Fruit fly (Drosophila melanogaster) whole organism, adult: ENCODE measurements around the gene CG33203.
A peak's percentile ranks its signal among the peaks of the same experiment; 100 is the strongest.

ENCODE experiments used
- CG11617 ChIP-seq: fragments of 200-800 bp; sonication (Bioruptor generic); optimal IDR thresholded peaks from 2 replicates; lab custom pipeline; 2017; ENCODE audit warnings: mild to moderate bottlenecking, missing biosample characterization, missing genetic modification reagents, missing genetic modification characterization
- CG12768 ChIP-seq: fragments of 200-800 bp; sonication (Bioruptor generic); optimal IDR thresholded peaks from 2 replicates; lab custom pipeline; 2017; ENCODE audit warnings: missing biosample characterization, missing genetic modification characterization, mild to moderate bottlenecking, moderate library complexity, missing genetic modification reagents
- CG14711 ChIP-seq: fragments of 200-800 bp; sonication (Bioruptor generic); optimal IDR thresholded peaks from 2 replicates; lab custom pipeline; 2018; ENCODE audit warnings: missing biosample characterization, mild to moderate bottlenecking, missing genetic modification characterization, moderate library complexity
- CG1620 ChIP-seq: fragments of 200-800 bp; sonication (Bioruptor generic); optimal IDR thresholded peaks from 2 replicates; lab custom pipeline; 2016; ENCODE audit warnings: missing biosample characterization, missing genetic modification characterization
- CG33017 ChIP-seq: fragments of 200-800 bp; sonication (Bioruptor generic); optimal IDR thresholded peaks from 2 replicates; lab custom pipeline; 2018; ENCODE audit warnings: missing biosample characterization, mild to moderate bottlenecking, missing genetic modification characterization, moderate library complexity
- CG5204 ChIP-seq: fragments of 200-800 bp; sonication (Bioruptor generic); optimal IDR thresholded peaks from 2 replicates; lab custom pipeline; 2016; ENCODE audit warnings: missing biosample characterization, missing genetic modification characterization
- CG7045 ChIP-seq: fragments of 200-800 bp; sonication (Bioruptor generic); optimal IDR thresholded peaks from 2 replicates; lab custom pipeline; 2017; ENCODE audit warnings: missing biosample characterization, mild to moderate bottlenecking, missing genetic modification characterization
- CG7101 ChIP-seq: fragments of 200-800 bp; sonication (Bioruptor generic); optimal IDR thresholded peaks from 2 replicates; lab custom pipeline; 2018; ENCODE audit warnings: missing biosample characterization, mild to moderate bottlenecking, missing genetic modification characterization, moderate library complexity
- Clk ChIP-seq: fragments of 200-800 bp; sonication (Bioruptor generic); optimal IDR thresholded peaks from 2 replicates; lab custom pipeline; 2017; ENCODE audit warnings: missing biosample characterization, missing genetic modification characterization
- Crg-1 ChIP-seq: fragments of 200-800 bp; sonication (Bioruptor generic); optimal IDR thresholded peaks from 2 replicates; lab custom pipeline; 2016; ENCODE audit warnings: missing biosample characterization, missing genetic modification characterization
- Hr96 ChIP-seq: fragments of 200-800 bp; sonication (Bioruptor generic); optimal IDR thresholded peaks from 2 replicates; lab custom pipeline; 2016; ENCODE audit warnings: missing biosample characterization, missing genetic modification characterization
- Mnt ChIP-seq: fragments of 200-800 bp; sonication (Bioruptor generic); optimal IDR thresholded peaks from 2 replicates; lab custom pipeline; 2016; ENCODE audit warnings: missing biosample characterization, mild to moderate bottlenecking, missing genetic modification characterization
- bab1 ChIP-seq: fragments of 200-800 bp; sonication (Bioruptor generic); optimal IDR thresholded peaks from 3 replicates; lab custom pipeline; 2019; ENCODE audit warnings: missing biosample characterization, mild to moderate bottlenecking, missing genetic modification characterization, moderate library complexity
- cic ChIP-seq: fragments of 200-800 bp; sonication (Bioruptor generic); optimal IDR thresholded peaks from 2 replicates; lab custom pipeline; 2017; ENCODE audit warnings: missing biosample characterization, mild to moderate bottlenecking, missing genetic modification characterization, moderate library complexity
- cnc ChIP-seq, 2 experiments: fragments of >200 bp; optimal IDR thresholded peaks; 2 replicates each; lab custom pipeline; 2017
- kay ChIP-seq: fragments of 200-800 bp; sonication (Bioruptor generic); peaks from one replicate; lab custom pipeline; 2016; ENCODE audit warnings: missing biosample characterization, missing genetic modification characterization, borderline replicate concordance
- ovo ChIP-seq: fragments of 200-800 bp; sonication (Bioruptor generic); optimal IDR thresholded peaks from 2 replicates; lab custom pipeline; 2016; ENCODE audit warnings: missing biosample characterization, missing genetic modification characterization
- pad ChIP-seq: fragments of 200-800 bp; sonication (Bioruptor generic); optimal IDR thresholded peaks from 3 replicates; lab custom pipeline; 2017; ENCODE audit warnings: missing biosample characterization, missing genetic modification characterization, mild to moderate bottlenecking, moderate library complexity, missing genetic modification reagents
- tj ChIP-seq: fragments of 200-800 bp; sonication (Bioruptor generic); optimal IDR thresholded peaks from 3 replicates; lab custom pipeline; 2017; ENCODE audit warnings: missing biosample characterization, mild to moderate bottlenecking, missing genetic modification characterization, moderate library complexity
- toe ChIP-seq: fragments of 200-800 bp; sonication (Bioruptor generic); optimal IDR thresholded peaks from 2 replicates; lab custom pipeline; 2016; ENCODE audit warnings: missing biosample characterization, missing genetic modification characterization

CG33203 gene

DNA sequence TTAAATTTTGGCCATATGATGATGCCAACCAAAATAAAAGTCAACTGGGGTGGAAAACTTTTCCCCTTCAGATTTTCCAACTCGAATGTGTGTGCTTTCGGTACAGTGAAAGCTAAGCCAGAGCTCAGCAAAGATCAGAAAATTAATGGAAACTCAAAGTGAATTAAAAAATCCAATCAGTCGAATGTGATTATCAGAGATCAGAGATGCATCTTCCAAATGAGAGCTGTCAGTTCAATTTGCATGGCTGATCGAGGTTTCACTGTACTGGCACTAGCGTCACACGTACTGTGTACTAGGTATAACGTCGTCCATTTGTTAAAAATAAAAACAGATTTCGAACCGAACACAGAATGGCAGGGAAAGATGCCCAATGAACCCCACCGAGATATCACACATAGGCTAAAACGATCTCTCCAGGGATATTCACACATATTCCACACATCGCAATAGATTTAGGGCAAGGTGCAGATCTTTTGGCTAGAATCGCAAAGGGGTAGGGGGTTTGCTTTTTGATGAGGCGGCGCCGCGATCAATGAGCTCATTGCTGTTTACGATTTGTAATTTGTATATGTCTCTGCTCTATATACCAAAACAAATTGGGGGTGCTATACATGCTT is 17.4 kb upstream of the CG33203 start:
- peak; percentile 29 for TF ChIP-seq Hr96 (GFP tag; lab: Kevin White, UChicago)
- TF ChIP-seq cic: no peak
- no peak for TF ChIP-seq toe (GFP tag; lab: Kevin White, UChicago)
- no peak for TF ChIP-seq Crg-1
- no peak for TF ChIP-seq Mnt

DNA sequence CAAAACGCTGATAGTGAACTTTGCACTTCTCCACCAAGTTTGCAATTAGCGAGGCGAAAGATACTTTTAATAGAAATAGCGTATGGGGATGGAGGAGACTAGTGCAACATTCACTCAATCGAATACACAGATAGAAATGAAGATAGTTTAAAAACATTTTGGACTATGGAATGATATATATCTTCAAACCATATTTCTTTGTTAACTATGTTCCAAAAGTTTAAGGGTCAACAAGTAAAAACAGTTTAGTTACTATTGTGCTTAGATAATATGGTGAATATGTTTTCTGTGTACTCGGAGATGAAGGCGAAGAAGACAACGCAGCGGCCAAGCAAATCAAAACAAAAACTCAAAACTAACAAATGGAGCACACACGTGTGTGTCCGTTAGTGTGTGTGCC is 16.7 kb upstream of the CG33203 start:
- TF ChIP-seq CG5204 (GFP tag; lab: Kevin White, UChicago) (no peak), cnc (optimal IDR thresholded peaks at IDR 0.05; lab: Kevin White, UChicago) (no peak), CG12768 (GFP tag; lab: Kevin White, UChicago) (no peak), Clk (GFP tag; lab: Kevin White, UChicago) (no peak), toe (GFP tag; lab: Kevin White, UChicago) (no peak), kay (GFP tag; lab: Kevin White, UChicago) (no peak)

DNA sequence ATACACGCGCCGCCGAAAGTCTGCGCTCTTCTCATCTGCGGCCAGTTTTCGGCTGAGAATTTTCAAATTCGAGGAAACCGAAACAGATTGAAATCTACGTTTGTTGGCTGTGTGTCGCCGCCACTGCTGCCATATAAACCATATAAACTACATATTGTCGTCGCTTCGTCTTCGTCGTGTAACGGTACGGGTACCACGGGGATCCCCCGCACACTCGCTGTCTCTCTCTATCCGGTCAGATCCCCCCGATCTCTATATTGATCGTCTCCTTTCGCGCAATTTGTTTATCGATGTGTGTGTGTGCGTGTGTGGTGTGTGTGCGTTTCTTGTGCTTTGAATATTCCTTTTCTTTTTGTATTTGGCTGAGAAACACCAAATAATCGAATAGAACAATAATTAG is 15.9 kb upstream of the CG33203 start:
- TF ChIP-seq CG12768 (GFP tag; lab: Kevin White, UChicago) (no peak), bab1 (no peak), toe (GFP tag; lab: Kevin White, UChicago) (no peak), CG7101 (tag; lab: Kevin White, UChicago) (no peak), cic (no peak), cnc (optimal IDR thresholded peaks at IDR 0.05; lab: Kevin White, UChicago) (no peak), ovo (no peak), pad (no peak), CG11617 (GFP tag; lab: Kevin White, UChicago) (no peak), CG7045 (GFP tag; lab: Kevin White, UChicago) (no peak), CG14711 (tag; lab: Kevin White, UChicago) (no peak), Clk (GFP tag; lab: Kevin White, UChicago) (no peak), kay (GFP tag; lab: Kevin White, UChicago) (no peak), Hr96 (GFP tag; lab: Kevin White, UChicago) (no peak), CG33017 (no peak), CG5204 (GFP tag; lab: Kevin White, UChicago) (no peak), CG1620 (GFP tag; lab: Kevin White, UChicago) (no peak), Mnt (no peak)

DNA sequence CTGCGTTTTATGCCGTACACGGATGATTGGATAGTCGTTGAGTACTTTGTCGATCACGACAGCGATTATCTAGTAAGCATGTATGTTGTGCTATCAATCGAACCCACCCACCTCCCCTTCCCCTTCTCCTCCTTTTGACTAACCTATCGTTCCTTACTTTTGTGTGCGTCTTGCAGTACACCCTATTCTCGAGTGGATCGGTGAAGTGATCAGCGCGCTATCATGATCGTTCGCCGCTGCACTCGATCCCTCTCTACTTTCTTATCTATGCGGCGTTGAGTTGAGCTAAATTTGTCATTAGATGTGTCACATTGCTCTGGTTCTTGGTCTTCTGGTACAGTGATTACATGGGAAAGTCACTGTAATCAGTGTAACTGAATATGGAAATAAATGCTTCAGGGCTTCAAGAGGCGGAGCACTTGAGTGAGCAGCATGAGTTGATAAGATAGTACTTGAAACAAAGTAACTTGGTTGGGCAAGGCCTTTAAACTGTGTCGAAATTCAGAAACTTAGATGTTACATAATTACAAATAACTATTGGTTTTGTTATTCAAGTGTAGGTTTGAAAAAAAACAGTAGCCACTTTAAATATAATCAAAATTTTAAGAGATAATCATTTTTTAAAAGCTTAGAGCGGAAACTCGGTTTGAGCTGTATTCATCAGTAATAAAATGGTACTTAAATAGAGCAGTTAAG is 14.1 kb upstream of the CG33203 start:
- TF ChIP-seq CG12768 (GFP tag; lab: Kevin White, UChicago): no peak
- no peak for TF ChIP-seq Crg-1
- TF ChIP-seq Mnt: no peak
- TF ChIP-seq kay (GFP tag; lab: Kevin White, UChicago): peak; percentile 44
- no peak for TF ChIP-seq CG33017
- no peak for TF ChIP-seq CG7045 (GFP tag; lab: Kevin White, UChicago)

DNA sequence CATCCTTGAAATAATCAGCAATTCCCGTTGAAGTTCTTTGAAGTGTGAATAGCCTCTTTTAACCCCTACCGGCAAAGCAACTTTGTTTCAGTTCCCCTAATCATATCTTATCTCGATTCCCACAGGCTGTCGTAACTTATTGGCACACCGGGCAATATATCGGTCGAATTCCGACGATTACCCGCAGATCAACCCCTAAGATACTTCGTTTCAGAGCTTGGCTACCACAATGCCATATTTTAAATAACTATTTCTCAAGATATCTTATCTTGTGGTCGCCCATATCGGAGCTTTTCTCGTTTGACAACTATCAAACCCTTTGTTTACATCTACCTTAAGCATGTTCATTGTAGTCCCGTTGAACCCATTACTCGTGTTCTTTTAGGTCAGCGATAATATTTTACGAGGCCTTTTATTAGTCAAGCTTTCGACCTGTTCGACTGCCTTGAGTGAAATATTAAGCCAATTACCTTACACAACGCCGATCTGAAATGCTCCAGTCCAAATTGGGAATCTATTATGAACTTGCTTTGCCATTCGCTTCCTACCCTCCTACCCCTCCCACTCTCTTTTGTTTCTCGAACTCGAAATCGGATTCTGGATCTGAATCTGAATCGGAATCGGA is 11.5 kb upstream of the CG33203 start:
- TF ChIP-seq CG11617 (GFP tag; lab: Kevin White, UChicago) (no peak), CG7101 (tag; lab: Kevin White, UChicago) (no peak), Crg-1 (no peak), CG1620 (GFP tag; lab: Kevin White, UChicago) (no peak)

DNA sequence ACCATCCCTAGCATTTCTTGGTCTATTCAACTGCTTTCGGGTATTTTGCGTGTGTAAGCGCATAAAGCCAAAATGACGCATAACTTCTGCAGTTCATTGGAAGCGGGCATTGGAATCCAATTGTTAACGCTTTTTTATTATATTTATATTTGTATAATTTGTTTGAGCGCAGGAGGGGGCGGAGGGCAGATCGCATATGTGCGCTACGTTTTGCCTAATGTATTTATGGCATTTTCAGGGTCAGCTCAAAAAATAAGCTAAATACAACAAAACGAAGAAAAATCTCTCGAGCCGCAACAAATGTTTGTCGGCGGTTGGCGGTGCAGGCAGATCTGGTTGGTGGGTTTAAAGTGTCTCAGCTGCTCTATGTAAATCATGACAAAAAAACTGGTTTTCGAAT is 10.4 kb upstream of the CG33203 start:
- no peak for TF ChIP-seq toe (GFP tag; lab: Kevin White, UChicago)
- no peak for TF ChIP-seq kay (GFP tag; lab: Kevin White, UChicago)
- no peak for TF ChIP-seq CG1620 (GFP tag; lab: Kevin White, UChicago)
- TF ChIP-seq CG11617 (GFP tag; lab: Kevin White, UChicago): no peak
- TF ChIP-seq Mnt: no peak
- no peak for TF ChIP-seq pad
- TF ChIP-seq CG12768 (GFP tag; lab: Kevin White, UChicago): no peak
- no peak for TF ChIP-seq cnc (optimal IDR thresholded peaks at IDR 0.05; lab: Kevin White, UChicago)
- no peak for TF ChIP-seq CG7045 (GFP tag; lab: Kevin White, UChicago)
- TF ChIP-seq Hr96 (GFP tag; lab: Kevin White, UChicago): no peak
- TF ChIP-seq CG33017: no peak
- no peak for TF ChIP-seq CG14711 (tag; lab: Kevin White, UChicago)
- no peak for TF ChIP-seq tj
- TF ChIP-seq Clk (GFP tag; lab: Kevin White, UChicago): no peak
- no peak for TF ChIP-seq CG5204 (GFP tag; lab: Kevin White, UChicago)
- TF ChIP-seq cic: no peak
- no peak for TF ChIP-seq CG7101 (tag; lab: Kevin White, UChicago)
- no peak for TF ChIP-seq bab1

DNA sequence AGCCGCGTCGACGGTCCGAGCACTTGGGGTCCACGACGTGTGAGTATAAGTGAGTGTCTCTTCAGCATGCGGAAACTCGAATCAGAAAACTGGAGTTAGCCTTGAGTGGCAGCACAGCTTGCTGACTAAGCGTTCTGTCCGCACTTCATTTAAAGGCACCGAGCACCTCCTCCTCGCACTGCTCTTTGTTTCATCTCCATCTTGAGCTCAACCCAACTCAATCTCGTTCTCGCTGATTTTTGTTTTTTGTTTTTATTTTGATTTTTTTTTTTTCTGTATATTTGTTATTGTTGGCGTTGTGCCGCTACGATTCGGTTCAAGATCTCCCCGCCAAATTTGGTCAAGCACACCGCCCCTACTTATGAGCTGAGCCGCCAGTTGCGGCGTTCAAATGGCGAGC is 7.5 kb upstream of the CG33203 start:
- TF ChIP-seq tj (peak; percentile 40), pad (no peak)
